Fruit fly (Drosophila melanogaster) whole organism, embryonic: ENCODE measurements around the gene Neurl4.

Source experiments
- CG10654 ChIP-seq: fragments of 200-800 bp; sonication (Bioruptor generic); optimal IDR thresholded peaks from 2 replicates; lab custom pipeline; 2016; ENCODE audit warnings: missing biosample characterization, missing genetic modification characterization
- CG11696 ChIP-seq: fragments of 200-800 bp; sonication (Bioruptor generic); IDR thresholded peaks from 2 replicates; pipeline ENCODE4 v1.3.6; 2022; ENCODE audit warnings: missing biosample characterization, missing genetic modification characterization
- CG1602 ChIP-seq: fragments of 200-800 bp; sonication (Bioruptor generic); optimal IDR thresholded peaks from 3 replicates; lab custom pipeline; 2016; ENCODE audit warnings: missing biosample characterization, missing genetic modification characterization
- CG1647 ChIP-seq: fragments of 200-800 bp; sonication (Bioruptor generic); optimal IDR thresholded peaks from 3 replicates; lab custom pipeline; 2016; ENCODE audit warnings: missing biosample characterization, missing genetic modification characterization
- CG17912 ChIP-seq: fragments of 200-800 bp; sonication (Bioruptor generic); optimal IDR thresholded peaks from 2 replicates; lab custom pipeline; 2018; ENCODE audit warnings: missing biosample characterization, mild to moderate bottlenecking, missing genetic modification characterization
- CG18599 ChIP-seq: fragments of 200-800 bp; sonication (Bioruptor generic); optimal IDR thresholded peaks from 3 replicates; lab custom pipeline; 2017; ENCODE audit warnings: missing biosample characterization, missing genetic modification characterization, mild to moderate bottlenecking, moderate library complexity, missing genetic modification reagents
- CG2875 ChIP-seq: fragments of 200-800 bp; sonication (Bioruptor generic); optimal IDR thresholded peaks from 2 replicates; lab custom pipeline; 2017; ENCODE audit warnings: missing biosample characterization, mild to moderate bottlenecking, missing genetic modification characterization, missing genetic modification reagents
- CG30403 ChIP-seq: fragments of 200-800 bp; sonication (Bioruptor generic); optimal IDR thresholded peaks from 3 replicates; lab custom pipeline; 2016; ENCODE audit warnings: missing biosample characterization, missing genetic modification characterization
- CG31224 ChIP-seq: fragments of 200-800 bp; sonication (Bioruptor generic); IDR thresholded peaks from 2 replicates; pipeline ENCODE4 v1.3.6; 2022; ENCODE audit warnings: missing biosample characterization, missing genetic modification characterization
- CG31365 ChIP-seq: fragments of 200-800 bp; sonication (Bioruptor generic); optimal IDR thresholded peaks from 2 replicates; lab custom pipeline; 2018; ENCODE audit warnings: missing biosample characterization, mild to moderate bottlenecking, missing genetic modification characterization
- CG3163 ChIP-seq: fragments of 200-800 bp; sonication (Bioruptor generic); optimal IDR thresholded peaks from 3 replicates; lab custom pipeline; 2016; ENCODE audit warnings: missing biosample characterization, missing genetic modification characterization
- CG4617 ChIP-seq: fragments of 200-800 bp; sonication (Bioruptor generic); optimal IDR thresholded peaks from 3 replicates; lab custom pipeline; 2016; ENCODE audit warnings: missing biosample characterization, missing genetic modification characterization, borderline replicate concordance
- CG6654 ChIP-seq: fragments of 200-800 bp; sonication (Bioruptor generic); optimal IDR thresholded peaks from 2 replicates; lab custom pipeline; 2017; ENCODE audit warnings: missing biosample characterization, mild to moderate bottlenecking, missing genetic modification characterization
- CG7745 ChIP-seq: fragments of 200-800 bp; sonication (Bioruptor generic); optimal IDR thresholded peaks from 2 replicates; lab custom pipeline; 2018; ENCODE audit warnings: missing biosample characterization, mild to moderate bottlenecking, missing genetic modification characterization, moderate library complexity
- CG9817 ChIP-seq: fragments of 200-800 bp; sonication (Bioruptor generic); optimal IDR thresholded peaks from 2 replicates; lab custom pipeline; 2018; ENCODE audit warnings: missing biosample characterization, mild to moderate bottlenecking, missing genetic modification characterization, moderate library complexity
- Camta ChIP-seq: fragments of 200-800 bp; sonication (Bioruptor generic); optimal IDR thresholded peaks from 2 replicates; lab custom pipeline; 2016; ENCODE audit warnings: missing biosample characterization, missing genetic modification characterization
- Dad ChIP-seq: fragments of 200-800 bp; sonication (Bioruptor generic); optimal IDR thresholded peaks from 3 replicates; lab custom pipeline; 2016; ENCODE audit warnings: missing biosample characterization, missing genetic modification characterization
- Elba2 ChIP-seq: fragments of 200-800 bp; sonication (Bioruptor generic); optimal IDR thresholded peaks from 3 replicates; lab custom pipeline; 2016; ENCODE audit warnings: missing biosample characterization, missing genetic modification characterization
- GATAe ChIP-seq: fragments of 200-800 bp; sonication (Bioruptor generic); conservative IDR thresholded peaks from 2 replicates; pipeline ENCODE4 v1.3.6; 2022; ENCODE audit warnings: missing biosample characterization, missing genetic modification characterization
- HHEX ChIP-seq: fragments of 200-800 bp; sonication (Bioruptor generic); optimal IDR thresholded peaks from 3 replicates; lab custom pipeline; 2017; ENCODE audit warnings: missing biosample characterization, mild to moderate bottlenecking, missing genetic modification characterization, missing genetic modification reagents
- Hr39 ChIP-seq: fragments of >200 bp; optimal IDR thresholded peaks from 2 replicates; lab custom pipeline; 2017
- Hr78 ChIP-seq, 2 experiments: fragments of 200-800 bp in 1 of 2; fragments of >200 bp in 1 of 2; sonication (Bioruptor generic) in 1 of 2; optimal IDR thresholded peaks; 2 replicates each; lab custom pipeline; 2017 to 2019; ENCODE audit warnings: missing biosample characterization in 2 of 2, missing genetic modification characterization in 2 of 2, mild to moderate bottlenecking in 1 of 2, moderate library complexity in 1 of 2
- Kr ChIP-seq: fragments of 200-800 bp; sonication (Bioruptor generic); optimal IDR thresholded peaks from 2 replicates; lab custom pipeline; 2017; ENCODE audit warnings: missing biosample characterization, mild to moderate bottlenecking, missing genetic modification characterization
- Lim3 ChIP-seq: fragments of 200-800 bp; sonication (Bioruptor generic); IDR thresholded peaks from 2 replicates; pipeline ENCODE4 v1.3.6; 2022; ENCODE audit warnings: missing biosample characterization, missing genetic modification characterization
- Lpt ChIP-seq: fragments of >200 bp; optimal IDR thresholded peaks from 2 replicates; lab custom pipeline; 2018; ENCODE audit warnings: missing biosample characterization, missing genetic modification characterization
- Med ChIP-seq: fragments of 200-800 bp; sonication (Bioruptor generic); peaks from one replicate; lab custom pipeline; 2016; ENCODE audit warnings: missing biosample characterization, missing genetic modification characterization, mild to moderate bottlenecking, inconsistent platforms, moderate library complexity
- Oli ChIP-seq: fragments of 200-800 bp; sonication (Bioruptor generic); optimal IDR thresholded peaks from 2 replicates; lab custom pipeline; 2018; ENCODE audit warnings: missing biosample characterization, mild to moderate bottlenecking, missing genetic modification characterization, moderate library complexity
- PHDP ChIP-seq: fragments of 200-800 bp; sonication (Bioruptor generic); optimal IDR thresholded peaks from 3 replicates; lab custom pipeline; 2018; ENCODE audit warnings: missing biosample characterization, mild to moderate bottlenecking, missing genetic modification characterization, moderate library complexity
- Side ChIP-seq: fragments of 200-800 bp; sonication (Bioruptor generic); optimal IDR thresholded peaks from 2 replicates; lab custom pipeline; 2016; ENCODE audit warnings: missing biosample characterization, missing genetic modification characterization
- Sry-β ChIP-seq: fragments of 200-800 bp; sonication (Bioruptor generic); optimal IDR thresholded peaks from 2 replicates; lab custom pipeline; 2018; ENCODE audit warnings: missing biosample characterization, mild to moderate bottlenecking, missing genetic modification characterization, moderate library complexity
- Taf1 ChIP-seq: fragments of 200-800 bp; sonication (Bioruptor generic); IDR thresholded peaks from 2 replicates; pipeline ENCODE4 v1.3.6; 2022; ENCODE audit warnings: missing biosample characterization, missing genetic modification characterization
- Trl ChIP-seq, 3 experiments: fragments of >200 bp in 2 of 3; fragments of 200-800 bp in 1 of 3; sonication (Bioruptor generic) in 1 of 3; optimal IDR thresholded peaks; 2 replicates in 1 of 3; 3 replicates in 2 of 3; lab custom pipeline; 2016 to 2017; ENCODE audit warnings: missing biosample characterization in 1 of 3, missing genetic modification characterization in 1 of 3
- Usf ChIP-seq: fragments of 200-800 bp; sonication (Bioruptor generic); optimal IDR thresholded peaks from 2 replicates; lab custom pipeline; 2017; ENCODE audit warnings: missing genotype, missing biosample characterization, missing genetic modification characterization
- br ChIP-seq: fragments of >200 bp; optimal IDR thresholded peaks from 2 replicates; lab custom pipeline; 2017
- caup ChIP-seq: fragments of 200-800 bp; sonication (Bioruptor generic); optimal IDR thresholded peaks from 3 replicates; lab custom pipeline; 2017; ENCODE audit warnings: missing biosample characterization, mild to moderate bottlenecking, missing genetic modification characterization, moderate library complexity; ENCODE audit not compliant: severe bottlenecking
- cwo ChIP-seq: fragments of 200-800 bp; sonication (Bioruptor generic); optimal IDR thresholded peaks from 3 replicates; lab custom pipeline; 2017; ENCODE audit warnings: missing biosample characterization, missing genetic modification characterization, mild to moderate bottlenecking, moderate library complexity, missing genetic modification reagents
- dmrt99B ChIP-seq: fragments of 200-800 bp; sonication (Bioruptor generic); optimal IDR thresholded peaks from 2 replicates; lab custom pipeline; 2018; ENCODE audit warnings: missing biosample characterization, mild to moderate bottlenecking, missing genetic modification characterization, moderate library complexity
- fd64A ChIP-seq: fragments of 200-800 bp; sonication (Bioruptor generic); optimal IDR thresholded peaks from 3 replicates; lab custom pipeline; 2018; ENCODE audit warnings: missing biosample characterization, mild to moderate bottlenecking, missing genetic modification characterization
- fu2 ChIP-seq: fragments of 200-800 bp; sonication (Bioruptor generic); optimal IDR thresholded peaks from 2 replicates; lab custom pipeline; 2016; ENCODE audit warnings: missing biosample characterization, missing genetic modification characterization
- jing ChIP-seq: fragments of 200-800 bp; sonication (Bioruptor generic); optimal IDR thresholded peaks from 2 replicates; lab custom pipeline; 2018; ENCODE audit warnings: missing biosample characterization, mild to moderate bottlenecking, missing genetic modification characterization
- klu ChIP-seq: fragments of 200-800 bp; sonication (Bioruptor generic); IDR thresholded peaks from 2 replicates; pipeline ENCODE4 v1.3.6; 2022; ENCODE audit warnings: missing biosample characterization, missing genetic modification characterization
- lola ChIP-seq, 3 experiments: fragments of >200 bp in 2 of 3; fragments of 200-800 bp in 1 of 3; sonication (Bioruptor generic) in 1 of 3; optimal IDR thresholded peaks; 2 replicates each; lab custom pipeline; 2017 to 2019; ENCODE audit warnings: missing biosample characterization in 3 of 3, missing genetic modification characterization in 3 of 3, mild to moderate bottlenecking in 1 of 3, moderate library complexity in 1 of 3
- mld ChIP-seq: fragments of 200-800 bp; sonication (Bioruptor generic); IDR thresholded peaks from 3 replicates; pipeline ENCODE4 v1.3.6; 2022; ENCODE audit warnings: missing biosample characterization, missing genetic modification characterization; ENCODE audit not compliant: partially characterized antibody
- slbo ChIP-seq: fragments of 200-800 bp; sonication (Bioruptor generic); IDR thresholded peaks from 2 replicates; pipeline ENCODE4 v1.3.6; 2022; ENCODE audit warnings: missing biosample characterization, missing genetic modification characterization
- sna ChIP-seq: fragments of 200-800 bp; sonication (Bioruptor generic); IDR thresholded peaks from 2 replicates; pipeline ENCODE4 v1.3.6; 2022; ENCODE audit warnings: missing biosample characterization, missing genetic modification characterization; ENCODE audit not compliant: partially characterized antibody
- sug ChIP-seq: fragments of 200-800 bp; optimal IDR thresholded peaks from 2 replicates; lab custom pipeline; 2019; ENCODE audit warnings: missing biosample characterization, mild to moderate bottlenecking, missing genetic modification characterization, moderate library complexity
- trem ChIP-seq: fragments of 200-800 bp; optimal IDR thresholded peaks from 3 replicates; lab custom pipeline; 2019; ENCODE audit warnings: missing biosample characterization, mild to moderate bottlenecking, missing genetic modification characterization, moderate library complexity
- twi ChIP-seq: fragments of 200-800 bp; optimal IDR thresholded peaks from 2 replicates; lab custom pipeline; 2019; ENCODE audit warnings: missing biosample characterization, mild to moderate bottlenecking, missing genetic modification characterization, moderate library complexity
- unc-4 ChIP-seq: fragments of 200-800 bp; sonication (Bioruptor generic); IDR thresholded peaks from 2 replicates; pipeline ENCODE4 v1.3.6; 2022; ENCODE audit warnings: missing biosample characterization, missing genetic modification characterization; ENCODE audit not compliant: partially characterized antibody

Neurl4 gene

DNA sequence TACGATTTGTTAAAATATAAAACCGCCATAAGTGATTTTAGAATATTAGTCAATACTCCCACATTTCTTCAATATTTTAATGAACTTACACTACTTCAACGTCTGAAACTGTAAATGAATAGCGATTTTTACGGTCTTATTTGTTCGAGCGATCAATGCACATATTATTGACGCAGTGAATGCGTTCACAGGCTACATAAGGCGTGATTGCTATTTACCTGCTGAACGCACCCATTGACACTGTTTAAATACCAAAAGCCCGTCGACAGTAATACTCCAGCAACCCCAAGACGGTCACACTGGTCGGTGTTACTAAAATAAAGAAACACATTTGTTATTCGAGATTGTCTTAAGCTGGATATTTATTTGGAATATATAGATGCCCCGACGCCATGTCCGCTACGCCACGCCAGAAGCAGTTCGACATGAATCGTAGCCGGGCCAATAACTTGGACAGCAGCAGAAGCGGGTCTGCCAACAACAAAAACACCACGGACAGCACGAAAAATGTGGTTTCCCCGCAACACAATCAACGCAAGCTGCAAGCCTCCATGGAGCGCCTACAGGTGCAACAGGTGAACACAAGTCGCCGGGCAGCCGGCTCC lies 1.4 kb upstream of the Neurl4 start, which contains the start of gene CG6833 (continued):
- no peak for TF ChIP-seq Trl (optimal IDR thresholded peaks at IDR 0.05; lab: Kevin White, UChicago)
- TF ChIP-seq Trl (GFP tag; optimal IDR thresholded peaks at IDR 0.05; lab: Kevin White, UChicago): peak; percentile 76
- peak; percentile 57 for TF ChIP-seq trem
- peak; percentile 94 for TF ChIP-seq slbo (GFP tag; lab: Robert Waterston, UW)
- TF ChIP-seq CG6654 (GFP tag; lab: Kevin White, UChicago): peak; percentile 38
- TF ChIP-seq fu2: peak; percentile 50
- TF ChIP-seq CG11696: no peak
- peak; percentile 68 for TF ChIP-seq CG9817
- peak in 1 of 3 experiments; percentile 15 for TF ChIP-seq lola (GFP tag; optimal IDR thresholded peaks at IDR 0.05; lab: Kevin White, UChicago)
- TF ChIP-seq PHDP: peak; percentile 10
- TF ChIP-seq klu (GFP tag; lab: Robert Waterston, UW): peak; percentile 43; the same call in 1 of the 2 replicates
- TF ChIP-seq CG2875 (GFP tag; lab: Kevin White, UChicago): peak; percentile 35
- no peak for TF ChIP-seq sna (GFP tag; lab: Robert Waterston, UW)
- peak; percentile 96 for TF ChIP-seq Med
- TF ChIP-seq Sry-β (GFP tag; lab: Kevin White, UChicago): peak; percentile 46
- peak; percentile 3 for TF ChIP-seq Elba2 (GFP tag; lab: Kevin White, UChicago)
- TF ChIP-seq Hr39: no peak
- peak; percentile 72 for TF ChIP-seq CG18599 (GFP tag; lab: Kevin White, UChicago)
- peak; percentile 57 for TF ChIP-seq dmrt99B (tag; lab: Kevin White, UChicago)
- TF ChIP-seq CG1602 (GFP tag; lab: Kevin White, UChicago): peak; percentile 57
- no peak for TF ChIP-seq fd64A (GFP tag; lab: Kevin White, UChicago)
- peak; percentile 70 for TF ChIP-seq caup (GFP tag; lab: Kevin White, UChicago)
- TF ChIP-seq unc-4 (GFP tag; lab: Robert Waterston, UW): no peak
- TF ChIP-seq GATAe (GFP tag; lab: Robert Waterston, UW): no peak; the same call in 1 of the 2 replicates
- no peak for TF ChIP-seq jing (GFP tag; lab: Kevin White, UChicago)
- no peak for TF ChIP-seq mld (GFP tag; lab: Robert Waterston, UW)
- TF ChIP-seq CG10654 (GFP tag; lab: Kevin White, UChicago): peak; percentile 61
- TF ChIP-seq Dad: peak; percentile 18
- TF ChIP-seq Oli (tag; lab: Kevin White, UChicago): peak; percentile 7
- peak; percentile 50 for TF ChIP-seq HHEX (GFP tag; lab: Kevin White, UChicago)
- no peak for TF ChIP-seq Kr (GFP tag; lab: Kevin White, UChicago)
- no peak for TF ChIP-seq twi (tag; lab: Kevin White, UChicago)
- peak; percentile 60; the same call in 1 of the 2 replicates for TF ChIP-seq Taf1
- TF ChIP-seq Lpt (GFP tag; lab: Kevin White, UChicago): no peak
- no peak for TF ChIP-seq Hr78 (GFP tag; optimal IDR thresholded peaks at IDR 0.05; lab: Kevin White, UChicago)
- peak; percentile 76 for TF ChIP-seq CG30403
- peak; percentile 25 for TF ChIP-seq CG17912 (GFP tag; lab: Kevin White, UChicago)
- no peak for TF ChIP-seq br (lab: Kevin White, UChicago)
- peak; percentile 44 for TF ChIP-seq Usf (GFP tag; lab: Kevin White, UChicago)
- TF ChIP-seq CG7745 (tag; lab: Kevin White, UChicago): no peak
- TF ChIP-seq sug (tag; lab: Kevin White, UChicago): peak; percentile 69
- peak; percentile 77 for TF ChIP-seq CG31224 (GFP tag; lab: Robert Waterston, UW)
- TF ChIP-seq CG31365 (tag; lab: Kevin White, UChicago): no peak
- peak; percentile 84 for TF ChIP-seq CG1647 (GFP tag; lab: Kevin White, UChicago)
- peak; percentile 74 for TF ChIP-seq Side (GFP tag; lab: Kevin White, UChicago)
- peak; percentile 36 for TF ChIP-seq Camta
- no peak for TF ChIP-seq Lim3 (GFP tag; lab: Robert Waterston, UW)
- TF ChIP-seq cwo (GFP tag; lab: Kevin White, UChicago): peak; percentile 11
- peak; percentile 51 for TF ChIP-seq CG3163 (GFP tag; lab: Kevin White, UChicago)
- TF ChIP-seq CG4617 (GFP tag; lab: Kevin White, UChicago): peak; percentile 74
